In genomic region chrII:8898582-8899356, ce11 we compare ENCODE assay signal across 4 worm cellular contexts.
TF ChIP-seq lines count a peak whose summit lies in the region.

No protein-coding gene starts in this region.

TF ChIP-seq in whole organism, L4 larva, 104 proteins besides CTCF, POLR2A, EP300 and RAD21:
- no peak for TF ChIP-seq lin-38 (GFP tag; IDR thresholded peaks at IDR 0.05; lab: Robert Waterston, UW)
- peak; percentile 90 for TF ChIP-seq aha-1 (tag; lab: Kevin White, UChicago)
- TF ChIP-seq madf-5 (GFP tag; IDR thresholded peaks at IDR 0.05; lab: Robert Waterston, UW) = no peak
- TF ChIP-seq R02D3.7 (tag; optimal IDR thresholded peaks at IDR 0.05; lab: Kevin White, UChicago) = no peak
TF ChIP-seq in whole organism, L4 larva: peak in this region for 1.

TF ChIP-seq in whole organism, late embryonic, 69 proteins besides CTCF, POLR2A, EP300 and RAD21:
- TF ChIP-seq npax-4 (tag; optimal IDR thresholded peaks at IDR 0.05; lab: Kevin White, UChicago) (no peak), ceh-34 (tag; optimal IDR thresholded peaks at IDR 0.05; lab: Kevin White, UChicago) (peak; percentile 52), unc-42 (tag; optimal IDR thresholded peaks at IDR 0.05; lab: Kevin White, UChicago) (peak; percentile 29), hlh-15 (tag; optimal IDR thresholded peaks at IDR 0.05; lab: Kevin White, UChicago) (no peak), ceh-19 (GFP tag; optimal IDR thresholded peaks at IDR 0.05; lab: Kevin White, UChicago) (peak; percentile 52), tbx-2 (tag; optimal IDR thresholded peaks at IDR 0.05; lab: Kevin White, UChicago) (peak; percentile 15), unc-55 (GFP tag; optimal IDR thresholded peaks at IDR 0.05; lab: Kevin White, UChicago) (peak; percentile 6)
TF ChIP-seq in whole organism, late embryonic: peak in this region for 5.

TF ChIP-seq in whole organism, midembryonic, 9 proteins besides CTCF, POLR2A, EP300 and RAD21:
- TF ChIP-seq klf-2 (GFP tag; conservative IDR thresholded peaks at IDR 0.05; lab: Robert Waterston, UW) (no peak), ref-1 (GFP tag; conservative IDR thresholded peaks at IDR 0.05; lab: Robert Waterston, UW) (0 out of 2 replicates have a peak, but pooled peaks have one; percentile 31), ztf-23 (GFP tag; IDR thresholded peaks at IDR 0.05; lab: Robert Waterston, UW) (no peak)

TF ChIP-seq in whole organism, mixed stage, embryonic, 35 proteins besides CTCF, POLR2A, EP300 and RAD21:
- TF ChIP-seq M03D4.4 (tag; optimal IDR thresholded peaks at IDR 0.05; lab: Kevin White, UChicago) (no peak), drap-1 (GFP tag; optimal IDR thresholded peaks at IDR 0.05; lab: Kevin White, UChicago) (no peak), bed-3 (GFP tag; optimal IDR thresholded peaks at IDR 0.05; lab: Kevin White, UChicago) (no peak), sptf-1 (tag; optimal IDR thresholded peaks at IDR 0.05; lab: Kevin White, UChicago) (peak; percentile 5), unc-120 (tag; optimal IDR thresholded peaks at IDR 0.05; lab: Kevin White, UChicago; ENCODE audit: poor library complexity, severe bottlenecking) (no peak), blmp-1 (tag; optimal IDR thresholded peaks at IDR 0.05; lab: Kevin White, UChicago) (no peak), unc-39 (tag; optimal IDR thresholded peaks at IDR 0.05; lab: Kevin White, UChicago) (no peak), mep-1 (tag; optimal IDR thresholded peaks at IDR 0.05; lab: Kevin White, UChicago) (no peak), nhr-76 (tag; optimal IDR thresholded peaks at IDR 0.05; lab: Kevin White, UChicago) (no peak), flh-1 (GFP tag; optimal IDR thresholded peaks at IDR 0.05; lab: Kevin White, UChicago) (no peak), lin-13 (tag; optimal IDR thresholded peaks at IDR 0.05; lab: Kevin White, UChicago) (no peak), tbx-8 (GFP tag; optimal IDR thresholded peaks at IDR 0.05; lab: Kevin White, UChicago) (no peak), ceh-83 (GFP tag; optimal IDR thresholded peaks at IDR 0.05; lab: Kevin White, UChicago) (peak; percentile 58), lsy-2 (tag; optimal IDR thresholded peaks at IDR 0.05; lab: Kevin White, UChicago) (no peak), nhr-28 (tag; optimal IDR thresholded peaks at IDR 0.05; lab: Kevin White, UChicago) (no peak), nhr-2 (tag; optimal IDR thresholded peaks at IDR 0.05; lab: Kevin White, UChicago) (peak; percentile 18), sem-2 (GFP tag; optimal IDR thresholded peaks at IDR 0.05; lab: Kevin White, UChicago) (no peak), pha-4 (tag; optimal IDR thresholded peaks at IDR 0.05; lab: Kevin White, UChicago) (no peak), ztf-11 (tag; optimal IDR thresholded peaks at IDR 0.05; lab: Kevin White, UChicago) (no peak), ces-1 (GFP tag; optimal IDR thresholded peaks at IDR 0.05; lab: Kevin White, UChicago) (no peak), zip-8 (tag; optimal IDR thresholded peaks at IDR 0.05; lab: Kevin White, UChicago) (no peak), nhr-237 (tag; optimal IDR thresholded peaks at IDR 0.05; lab: Kevin White, UChicago) (no peak), ceh-43 (GFP tag; optimal IDR thresholded peaks at IDR 0.05; lab: Kevin White, UChicago) (no peak), elt-1 (tag; optimal IDR thresholded peaks at IDR 0.05; lab: Kevin White, UChicago; ENCODE audit: borderline replicate concordance, insufficient read depth) (peak; percentile 89), mls-2 (tag; optimal IDR thresholded peaks at IDR 0.05; lab: Kevin White, UChicago) (no peak), ham-2 (GFP tag; optimal IDR thresholded peaks at IDR 0.05; lab: Kevin White, UChicago) (no peak), cnd-1 (tag; optimal IDR thresholded peaks at IDR 0.05; lab: Kevin White, UChicago) (no peak), lin-32 (GFP tag; optimal IDR thresholded peaks at IDR 0.05; lab: Kevin White, UChicago) (no peak), snpc-4 (tag; optimal IDR thresholded peaks at IDR 0.05; lab: Kevin White, UChicago) (no peak), ceh-39 (tag; optimal IDR thresholded peaks at IDR 0.05; lab: Kevin White, UChicago) (no peak), hlh-1 (tag; optimal IDR thresholded peaks at IDR 0.05; lab: Kevin White, UChicago) (no peak), nhr-12 (tag; optimal IDR thresholded peaks at IDR 0.05; lab: Kevin White, UChicago) (no peak), unc-62 (GFP tag; optimal IDR thresholded peaks at IDR 0.05; lab: Kevin White, UChicago) (peak; percentile 60), mab-5 (tag; optimal IDR thresholded peaks at IDR 0.05; lab: Kevin White, UChicago) (no peak), elt-3 (tag; optimal IDR thresholded peaks at IDR 0.05; lab: Kevin White, UChicago) (no peak)
